Fruit fly (Drosophila melanogaster) whole organism, prepupa: ENCODE results near the gene CG14050.

ENCODE experiments used
- CG6792 ChIP-seq: fragments of 200-800 bp; sonication (Bioruptor generic); optimal IDR thresholded peaks from 3 replicates; lab custom pipeline; 2016; ENCODE audit warnings: missing biosample characterization, missing genetic modification characterization
- topi ChIP-seq: fragments of 200-800 bp; sonication (Bioruptor generic); optimal IDR thresholded peaks from 3 replicates; lab custom pipeline; 2016; ENCODE audit warnings: missing biosample characterization, missing genetic modification characterization

DNA sequence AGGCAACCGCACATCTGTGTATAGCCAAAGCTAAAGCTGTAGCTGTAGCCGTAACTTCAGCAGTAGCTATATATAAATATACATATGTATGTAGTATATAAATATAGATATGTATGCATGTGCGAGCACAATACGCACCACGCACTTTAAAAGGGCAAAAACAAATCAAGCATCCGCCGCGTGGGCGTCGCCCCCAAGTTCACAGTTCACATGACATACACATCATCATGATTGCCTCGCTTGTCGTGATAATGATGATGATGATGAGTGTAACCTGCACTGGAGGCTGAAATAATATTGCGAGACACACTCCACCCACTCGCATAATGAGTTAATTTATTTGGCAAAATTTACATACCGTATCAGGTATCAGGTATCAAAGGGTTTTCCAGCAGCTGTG is 35.0 kb downstream of the CG14050 start:
- no peak for TF ChIP-seq topi (GFP tag; lab: Kevin White, UChicago)
- no peak for TF ChIP-seq CG6792 (GFP tag; lab: Kevin White, UChicago)
